Fruit fly (Drosophila melanogaster): ENCODE results near the gene CG34174.

CG34174 gene

DNA sequence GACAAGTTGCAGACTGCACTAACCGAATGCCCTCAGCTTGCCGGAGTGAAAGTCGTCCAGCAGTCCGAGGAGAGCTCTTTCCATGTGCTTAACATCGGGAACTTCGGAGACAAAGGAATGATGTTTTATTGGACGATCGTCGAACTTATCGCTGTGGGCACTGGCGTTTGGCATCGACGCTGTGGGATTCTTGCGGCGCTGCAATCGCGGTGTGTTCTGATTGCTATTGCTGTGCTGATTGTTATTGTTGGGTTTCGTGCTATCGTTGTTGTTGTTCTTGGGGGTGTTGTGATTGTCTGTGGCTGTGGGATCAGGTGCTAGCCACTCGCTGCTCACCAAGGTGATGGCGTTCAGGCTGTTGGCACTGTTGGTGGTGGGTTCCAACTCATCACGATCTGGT is 23.4 kb upstream of the CG34174 start:
- TF ChIP-seq ci (GFP tag; IDR thresholded peaks at IDR 0.05) (0 out of 3 replicates have a peak, but pooled peaks have one; percentile 29), ems (GFP tag; optimal IDR thresholded peaks at IDR 0.05) (no peak)

DNA sequence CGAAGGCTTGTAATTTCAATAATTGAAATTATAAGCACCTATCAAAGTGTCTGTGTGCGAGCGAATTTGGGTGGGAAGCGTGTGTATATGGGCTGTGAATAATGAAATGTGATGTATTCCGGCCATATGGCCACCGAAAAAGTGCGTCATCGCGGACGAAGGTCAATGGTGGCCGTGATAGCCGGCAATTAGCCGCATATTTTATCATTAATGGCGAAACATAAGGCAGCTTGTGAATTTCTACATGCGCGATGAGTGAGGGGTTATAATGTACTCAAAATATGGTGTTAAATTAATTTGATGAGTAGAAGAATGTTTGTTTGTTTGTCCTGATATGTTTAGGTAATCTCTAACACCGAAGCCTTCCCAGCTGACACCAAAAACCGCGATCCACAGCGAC is 22.7 kb upstream of the CG34174 start:
- TF ChIP-seq abd-A (tag; optimal IDR thresholded peaks at IDR 0.05) (peak; percentile 52), Xrp1 (GFP tag; IDR thresholded peaks at IDR 0.05) (no peak), CG10543 (GFP tag; optimal IDR thresholded peaks at IDR 0.05) (peak; percentile 5), sd (tag; optimal IDR thresholded peaks at IDR 0.05) (peak; percentile 63)

DNA sequence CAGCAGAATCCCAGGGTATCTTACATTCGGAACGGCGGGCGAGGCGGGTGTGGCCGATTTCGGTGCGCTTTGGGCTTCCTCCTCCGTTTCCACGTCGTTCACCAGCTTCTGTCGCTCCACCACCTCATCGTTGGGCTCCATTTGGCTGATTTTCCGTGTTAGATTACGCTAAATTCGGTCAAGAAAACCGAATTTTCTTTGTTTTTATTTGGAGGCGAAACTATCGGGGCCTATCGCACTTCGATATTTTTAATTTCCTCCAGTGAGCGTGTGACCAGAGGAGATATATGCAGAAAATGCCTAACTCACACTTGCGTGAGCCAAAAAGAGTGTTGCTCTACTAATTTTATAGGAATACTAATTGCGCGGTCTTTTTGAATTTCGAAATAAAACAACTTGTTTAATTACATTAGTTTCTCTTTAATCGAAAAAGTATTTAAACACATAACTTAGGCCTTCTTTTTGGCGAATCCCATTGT is 21.9 kb upstream of the CG34174 start, which contains the start of gene CG10874:
CG10874 (minus strand) TSS at position 264 of the 479 bp plus-strand sequence.
- no peak for TF ChIP-seq Antp (GFP tag; optimal IDR thresholded peaks at IDR 0.05)
- peak; percentile 11 for TF ChIP-seq Fer1 (GFP tag; optimal IDR thresholded peaks at IDR 0.05)
- no peak for TF ChIP-seq CG18011 (GFP tag; optimal IDR thresholded peaks at IDR 0.05)
- TF ChIP-seq CG4617 (GFP tag; optimal IDR thresholded peaks at IDR 0.05; ENCODE audit: borderline replicate concordance): peak; percentile 82
- TF ChIP-seq so (GFP tag; IDR thresholded peaks at IDR 0.05): no peak
- no peak for TF ChIP-seq lola (GFP tag; optimal IDR thresholded peaks at IDR 0.05)
- TF ChIP-seq MESR4 (GFP tag; optimal IDR thresholded peaks at IDR 0.05): peak; percentile 87
- peak; percentile 88 for TF ChIP-seq Myb (GFP tag; optimal IDR thresholded peaks at IDR 0.05)
- TF ChIP-seq HLHmδ (GFP tag; optimal IDR thresholded peaks at IDR 0.05): no peak
- TF ChIP-seq CG6254 (GFP tag; optimal IDR thresholded peaks at IDR 0.05): no peak
- TF ChIP-seq CG12659 (GFP tag; optimal IDR thresholded peaks at IDR 0.05): peak; percentile 12
- TF ChIP-seq yki (optimal IDR thresholded peaks at IDR 0.05): no peak
- TF ChIP-seq Ptx1 (GFP tag; IDR thresholded peaks at IDR 0.05): no peak
- TF ChIP-seq Mes4 (GFP tag; optimal IDR thresholded peaks at IDR 0.05): no peak
- no peak for TF ChIP-seq knrl (GFP tag; IDR thresholded peaks at IDR 0.05; ENCODE audit: partially characterized antibody)
- TF ChIP-seq NfI (GFP tag; optimal IDR thresholded peaks at IDR 0.05): peak; percentile 31
- no peak for TF ChIP-seq dimm (GFP tag; IDR thresholded peaks at IDR 0.05)
- no peak for TF ChIP-seq hth (optimal IDR thresholded peaks at IDR 0.05)
- no peak for TF ChIP-seq row (GFP tag; IDR thresholded peaks at IDR 0.05)
- TF ChIP-seq az2 (GFP tag; optimal IDR thresholded peaks at IDR 0.05): no peak
- TF ChIP-seq CG17829 (tag; optimal IDR thresholded peaks at IDR 0.05): peak; percentile 36
- no peak for TF ChIP-seq CG6791 (GFP tag; IDR thresholded peaks at IDR 0.05; ENCODE audit: partially characterized antibody)
- TF ChIP-seq CG18476 (GFP tag; optimal IDR thresholded peaks at IDR 0.05): no peak
- TF ChIP-seq CG6689 (GFP tag; IDR thresholded peaks at IDR 0.05): no peak
- no peak for TF ChIP-seq CG1529 (GFP tag; optimal IDR thresholded peaks at IDR 0.05)
- no peak for TF ChIP-seq amos (GFP tag; IDR thresholded peaks at IDR 0.05; ENCODE audit: partially characterized antibody)
- TF ChIP-seq ranshi (GFP tag; IDR thresholded peaks at IDR 0.05): no peak
- TF ChIP-seq CG17328 (GFP tag; IDR thresholded peaks at IDR 0.05): no peak
- no peak for TF ChIP-seq cg (GFP tag; optimal IDR thresholded peaks at IDR 0.05)
- TF ChIP-seq CG12219 (GFP tag; optimal IDR thresholded peaks at IDR 0.05): no peak
- TF ChIP-seq CG13775 (GFP tag; optimal IDR thresholded peaks at IDR 0.05): no peak
- TF ChIP-seq CG10654 (GFP tag; optimal IDR thresholded peaks at IDR 0.05): no peak
- peak; percentile 79 for TF ChIP-seq CG15514 (GFP tag; optimal IDR thresholded peaks at IDR 0.05)
- TF ChIP-seq Camta (GFP tag; optimal IDR thresholded peaks at IDR 0.05): no peak
- TF ChIP-seq CG13424 (tag; optimal IDR thresholded peaks at IDR 0.05): no peak
- no peak for TF ChIP-seq CG7928 (GFP tag; optimal IDR thresholded peaks at IDR 0.05)
- TF ChIP-seq CG7556 (GFP tag; optimal IDR thresholded peaks at IDR 0.05): no peak
- TF ChIP-seq CG9797 (GFP tag; optimal IDR thresholded peaks at IDR 0.05): peak; percentile 81
- no peak for TF ChIP-seq zen2 (GFP tag; IDR thresholded peaks at IDR 0.05; ENCODE audit: partially characterized antibody)
- no peak for TF ChIP-seq Eip74EF (GFP tag; optimal IDR thresholded peaks at IDR 0.05)
- peak; percentile 61 for TF ChIP-seq B-H2 (GFP tag; optimal IDR thresholded peaks at IDR 0.05)

All from whole organism, embryonic.